Fruit fly (Drosophila melanogaster) whole organism, embryonic: Measurements from ENCODE around the gene CG1801.
A peak's percentile ranks its signal among the peaks of the same experiment; 100 is the strongest.

ENCODE experiments used
- Abd-B ChIP-seq: fragments of 200-800 bp; sonication (Bioruptor generic); optimal IDR thresholded peaks from 2 replicates; lab custom pipeline; 2018; ENCODE audit warnings: missing biosample characterization, mild to moderate bottlenecking, missing genetic modification characterization, moderate library complexity
- Antp ChIP-seq: fragments of 200-800 bp; sonication (Bioruptor generic); optimal IDR thresholded peaks from 3 replicates; lab custom pipeline; 2016; ENCODE audit warnings: missing biosample characterization, missing genetic modification characterization
- C15 ChIP-seq: fragments of 200-800 bp; sonication (Bioruptor generic); IDR thresholded peaks from 3 replicates; pipeline ENCODE4 v1.3.6; 2022; ENCODE audit warnings: missing biosample characterization, missing genetic modification characterization
- CG12236 ChIP-seq: fragments of 200-800 bp; sonication (Bioruptor generic); optimal IDR thresholded peaks from 2 replicates; lab custom pipeline; 2016; ENCODE audit warnings: missing biosample characterization, missing genetic modification characterization
- CG12391 ChIP-seq: fragments of 200-800 bp; sonication (Bioruptor generic); optimal IDR thresholded peaks from 3 replicates; lab custom pipeline; 2018; ENCODE audit warnings: missing biosample characterization, mild to moderate bottlenecking, missing genetic modification characterization, moderate library complexity
- CG14441 ChIP-seq: fragments of 200-800 bp; sonication (Bioruptor generic); IDR thresholded peaks from 2 replicates; pipeline ENCODE4 v1.3.6; 2022; ENCODE audit warnings: missing biosample characterization, missing genetic modification characterization
- CG15073 ChIP-seq: fragments of 200-800 bp; sonication (Bioruptor generic); optimal IDR thresholded peaks from 2 replicates; lab custom pipeline; 2016; ENCODE audit warnings: missing biosample characterization, missing genetic modification characterization
- CG15269 ChIP-seq: fragments of 200-800 bp; sonication (Bioruptor generic); optimal IDR thresholded peaks from 2 replicates; lab custom pipeline; 2018; ENCODE audit warnings: missing biosample characterization, mild to moderate bottlenecking, missing genetic modification characterization, moderate library complexity
- CG15479 ChIP-seq: fragments of 200-800 bp; sonication (Bioruptor generic); optimal IDR thresholded peaks from 3 replicates; lab custom pipeline; 2019; ENCODE audit warnings: missing biosample characterization, mild to moderate bottlenecking, missing genetic modification characterization, moderate library complexity
- CG15514 ChIP-seq: fragments of 200-800 bp; sonication (Bioruptor generic); optimal IDR thresholded peaks from 3 replicates; lab custom pipeline; 2017; ENCODE audit warnings: missing biosample characterization, missing genetic modification characterization, mild to moderate bottlenecking, moderate library complexity, missing genetic modification reagents
- CG17328 ChIP-seq: fragments of 200-800 bp; sonication (Bioruptor generic); IDR thresholded peaks from 2 replicates; pipeline ENCODE4 v1.3.6; 2022; ENCODE audit warnings: missing biosample characterization, missing genetic modification characterization
- CG17802 ChIP-seq: fragments of 200-800 bp; sonication (Bioruptor generic); optimal IDR thresholded peaks from 2 replicates; lab custom pipeline; 2018; ENCODE audit warnings: missing biosample characterization, mild to moderate bottlenecking, missing genetic modification characterization, moderate library complexity
- CG32532 ChIP-seq: fragments of 200-800 bp; sonication (Bioruptor generic); IDR thresholded peaks from 2 replicates; pipeline ENCODE4 v1.3.6; 2022; ENCODE audit warnings: missing biosample characterization, missing genetic modification characterization
- CG3995 ChIP-seq: fragments of 200-800 bp; sonication (Bioruptor generic); optimal IDR thresholded peaks from 3 replicates; lab custom pipeline; 2016; ENCODE audit warnings: missing biosample characterization, missing genetic modification characterization
- CG4730 ChIP-seq: fragments of 200-800 bp; sonication (Bioruptor generic); IDR thresholded peaks from 2 replicates; pipeline ENCODE4 v1.3.6; 2022; ENCODE audit warnings: missing biosample characterization, missing genetic modification characterization
- CG7928 ChIP-seq: fragments of 200-800 bp; sonication (Bioruptor generic); optimal IDR thresholded peaks from 2 replicates; lab custom pipeline; 2017; ENCODE audit warnings: missing biosample characterization, mild to moderate bottlenecking, missing genetic modification characterization
- CG9215 ChIP-seq: fragments of 200-800 bp; sonication (Bioruptor generic); IDR thresholded peaks from 2 replicates; pipeline ENCODE4 v1.3.6; 2022; ENCODE audit warnings: missing biosample characterization, missing genetic modification characterization
- Dll ChIP-seq: fragments of 200-800 bp; sonication (Bioruptor generic); IDR thresholded peaks from 4 replicates; pipeline ENCODE4 v1.3.6; 2022; ENCODE audit warnings: missing biosample characterization, missing genetic modification characterization; ENCODE audit not compliant: partially characterized antibody
- Eip74EF ChIP-seq, 2 experiments: fragments of 200-800 bp in 1 of 2; fragments of >200 bp in 1 of 2; sonication (Bioruptor generic) in 1 of 2; optimal IDR thresholded peaks; 2 replicates each; lab custom pipeline; 2017 to 2019; ENCODE audit warnings: missing biosample characterization in 2 of 2, missing genetic modification characterization in 2 of 2, mild to moderate bottlenecking in 1 of 2, moderate library complexity in 1 of 2
- NfI ChIP-seq: fragments of 200-800 bp; sonication (Bioruptor generic); optimal IDR thresholded peaks from 3 replicates; lab custom pipeline; 2018; ENCODE audit warnings: missing biosample characterization, mild to moderate bottlenecking, missing genetic modification characterization, moderate library complexity
- Scr ChIP-seq: fragments of 200-800 bp; sonication (Bioruptor generic); IDR thresholded peaks from 2 replicates; pipeline ENCODE4 v1.3.6; 2022; ENCODE audit warnings: missing biosample characterization, missing genetic modification characterization; ENCODE audit not compliant: partially characterized antibody
- Trl ChIP-seq, 3 experiments: fragments of >200 bp in 2 of 3; fragments of 200-800 bp in 1 of 3; sonication (Bioruptor generic) in 1 of 3; optimal IDR thresholded peaks; 2 replicates in 1 of 3; 3 replicates in 2 of 3; lab custom pipeline; 2016 to 2017; ENCODE audit warnings: missing biosample characterization in 1 of 3, missing genetic modification characterization in 1 of 3
- amos ChIP-seq: fragments of 200-800 bp; sonication (Bioruptor generic); IDR thresholded peaks from 2 replicates; pipeline ENCODE4 v1.3.6; 2022; ENCODE audit warnings: missing biosample characterization, missing genetic modification characterization; ENCODE audit not compliant: partially characterized antibody
- ara ChIP-seq: fragments of 200-800 bp; sonication (Bioruptor generic); IDR thresholded peaks from 2 replicates; pipeline ENCODE4 v1.3.6; 2022; ENCODE audit warnings: missing biosample characterization, missing genetic modification characterization
- bsh ChIP-seq, 2 experiments: fragments of 200-800 bp; sonication (Bioruptor generic); optimal IDR thresholded peaks; 2 replicates each; lab custom pipeline; 2017 to 2018; ENCODE audit warnings: mild to moderate bottlenecking in 2 of 2, missing biosample characterization in 2 of 2, missing genetic modification characterization in 2 of 2, moderate library complexity in 1 of 2
- crp ChIP-seq, 2 experiments: fragments of 200-800 bp; sonication (Bioruptor generic); optimal IDR thresholded peaks; 2 replicates in 1 of 2; 3 replicates in 1 of 2; lab custom pipeline; 2017; ENCODE audit warnings: missing biosample characterization in 2 of 2, missing genetic modification characterization in 2 of 2, mild to moderate bottlenecking in 1 of 2, moderate library complexity in 1 of 2
- da ChIP-seq: fragments of 200-800 bp; sonication (Bioruptor generic); optimal IDR thresholded peaks from 2 replicates; lab custom pipeline; 2016; ENCODE audit warnings: missing biosample characterization, missing genetic modification characterization
- dmrt11E ChIP-seq: fragments of 200-800 bp; sonication (Bioruptor generic); optimal IDR thresholded peaks from 3 replicates; lab custom pipeline; 2018; ENCODE audit warnings: missing biosample characterization, mild to moderate bottlenecking, missing genetic modification characterization, moderate library complexity
- fru ChIP-seq: fragments of >200 bp; optimal IDR thresholded peaks from 2 replicates; lab custom pipeline; 2017
- gcm ChIP-seq: fragments of 200-800 bp; sonication (Bioruptor generic); optimal IDR thresholded peaks from 2 replicates; lab custom pipeline; 2019; ENCODE audit warnings: missing biosample characterization, mild to moderate bottlenecking, missing genetic modification characterization, moderate library complexity
- grau ChIP-seq: fragments of 200-800 bp; optimal IDR thresholded peaks from 3 replicates; lab custom pipeline; 2019; ENCODE audit warnings: missing biosample characterization, mild to moderate bottlenecking, missing genetic modification characterization, moderate library complexity
- gsb ChIP-seq: fragments of 200-800 bp; sonication (Bioruptor generic); IDR thresholded peaks from 2 replicates; pipeline ENCODE4 v1.3.6; 2022; ENCODE audit warnings: missing biosample characterization, missing genetic modification characterization
- inv ChIP-seq: fragments of 200-800 bp; sonication (Bioruptor generic); IDR thresholded peaks from 2 replicates; pipeline ENCODE4 v1.3.6; 2022; ENCODE audit warnings: missing biosample characterization, missing genetic modification characterization; ENCODE audit not compliant: partially characterized antibody
- ken ChIP-seq: fragments of 200-800 bp; sonication (Bioruptor generic); IDR thresholded peaks from 3 replicates; pipeline ENCODE4 v1.3.6; 2022; ENCODE audit warnings: missing biosample characterization, missing genetic modification characterization
- nmo ChIP-seq: fragments of 200-800 bp; sonication (Bioruptor generic); optimal IDR thresholded peaks from 2 replicates; lab custom pipeline; 2018; ENCODE audit warnings: missing biosample characterization, mild to moderate bottlenecking, missing genetic modification characterization, moderate library complexity
- pnt ChIP-seq: fragments of 200-800 bp; sonication (Bioruptor generic); optimal IDR thresholded peaks from 3 replicates; lab custom pipeline; 2016; ENCODE audit warnings: missing biosample characterization, missing genetic modification characterization
- prd ChIP-seq, 3 experiments: fragments of >200 bp in 2 of 3; fragments of 200-800 bp in 1 of 3; sonication (Bioruptor generic) in 1 of 3; optimal IDR thresholded peaks in 2 of 3; IDR thresholded peaks in 1 of 3; 2 replicates in 2 of 3; 3 replicates in 1 of 3; pipeline versions ENCODE4 v1.3.6 to Lab custom; 2017 to 2022; ENCODE audit warnings: missing biosample characterization in 1 of 3, missing genetic modification characterization in 1 of 3
- salm ChIP-seq: fragments of 200-800 bp; sonication (Bioruptor generic); optimal IDR thresholded peaks from 2 replicates; lab custom pipeline; 2018; ENCODE audit warnings: missing biosample characterization, mild to moderate bottlenecking, missing genetic modification characterization
- sens-2 ChIP-seq: fragments of 200-800 bp; sonication (Bioruptor generic); IDR thresholded peaks from 2 replicates; pipeline ENCODE4 v1.3.6; 2022; ENCODE audit warnings: missing biosample characterization, missing genetic modification characterization
- seq ChIP-seq: fragments of 200-800 bp; sonication (Bioruptor generic); IDR thresholded peaks from 2 replicates; pipeline ENCODE4 v1.3.6; 2022; ENCODE audit warnings: missing biosample characterization, missing genetic modification characterization
- sima ChIP-seq: fragments of 200-800 bp; sonication (Bioruptor generic); optimal IDR thresholded peaks from 2 replicates; lab custom pipeline; 2016; ENCODE audit warnings: missing biosample characterization, missing genetic modification characterization
- tin ChIP-seq: fragments of 200-800 bp; sonication (Bioruptor generic); optimal IDR thresholded peaks from 3 replicates; lab custom pipeline; 2016; ENCODE audit warnings: missing biosample characterization, missing genetic modification characterization
- tna ChIP-seq: fragments of 200-800 bp; sonication (Bioruptor generic); IDR thresholded peaks from 2 replicates; pipeline ENCODE4 v1.3.6; 2022; ENCODE audit warnings: missing biosample characterization, missing genetic modification characterization; ENCODE audit not compliant: partially characterized antibody
- unc-4 ChIP-seq: fragments of 200-800 bp; sonication (Bioruptor generic); IDR thresholded peaks from 2 replicates; pipeline ENCODE4 v1.3.6; 2022; ENCODE audit warnings: missing biosample characterization, missing genetic modification characterization; ENCODE audit not compliant: partially characterized antibody
- wek ChIP-seq: fragments of 200-800 bp; sonication (Bioruptor generic); optimal IDR thresholded peaks from 3 replicates; lab custom pipeline; 2018; ENCODE audit warnings: missing biosample characterization, mild to moderate bottlenecking, missing genetic modification characterization, moderate library complexity
- z ChIP-seq: fragments of 200-800 bp; sonication (Bioruptor generic); IDR thresholded peaks from 3 replicates; pipeline ENCODE4 v1.3.6; 2022; ENCODE audit warnings: missing biosample characterization, missing genetic modification characterization
- zen ChIP-seq: fragments of 200-800 bp; sonication (Bioruptor generic); optimal IDR thresholded peaks from 3 replicates; lab custom pipeline; 2018; ENCODE audit warnings: missing biosample characterization, mild to moderate bottlenecking, missing genetic modification characterization, moderate library complexity

The CG1801 gene

dm6 chrX:21323933-21324688, 6.8 kb upstream of the CG1801 start, which contains the start of the genes Dd and CG1486 (continued):
- TF ChIP-seq CG32532: no peak
- TF ChIP-seq bsh (GFP tag; optimal IDR thresholded peaks at IDR 0.05; lab: Kevin White, UChicago): peak in 1 of 2 experiments; percentile 59
- no peak for TF ChIP-seq sima (GFP tag; lab: Kevin White, UChicago)
- TF ChIP-seq CG7928 (GFP tag; lab: Kevin White, UChicago): no peak
- peak; percentile 9 for TF ChIP-seq pnt (GFP tag; lab: Kevin White, UChicago)
- TF ChIP-seq sens-2 (GFP tag; lab: Robert Waterston, UW): no peak
- peak; percentile 29 for TF ChIP-seq grau (tag; lab: Kevin White, UChicago)
- no peak for TF ChIP-seq gsb (GFP tag; lab: Robert Waterston, UW)
- TF ChIP-seq salm (tag; lab: Kevin White, UChicago): no peak
- TF ChIP-seq CG14441 (GFP tag; lab: Robert Waterston, UW): no peak
- TF ChIP-seq unc-4 (GFP tag; lab: Robert Waterston, UW): peak; percentile 83
- TF ChIP-seq CG3995: peak; percentile 76
- no peak for TF ChIP-seq CG17802 (tag; lab: Kevin White, UChicago)
- no peak for TF ChIP-seq z (GFP tag; lab: Robert Waterston, UW)
- TF ChIP-seq da (GFP tag; lab: Kevin White, UChicago): no peak
- TF ChIP-seq fru: no peak
- TF ChIP-seq CG15514 (GFP tag; lab: Kevin White, UChicago): peak; percentile 63
- TF ChIP-seq ken (GFP tag; lab: Robert Waterston, UW): no peak
- TF ChIP-seq C15 (GFP tag; lab: Robert Waterston, UW): no peak
- TF ChIP-seq CG12236 (GFP tag; lab: Kevin White, UChicago): no peak
- TF ChIP-seq NfI (GFP tag; lab: Kevin White, UChicago): no peak
- no peak for TF ChIP-seq CG17328 (GFP tag; lab: Robert Waterston, UW)
- peak; percentile 73 for TF ChIP-seq tna (GFP tag; lab: Robert Waterston, UW)
- TF ChIP-seq dmrt11E: peak; percentile 9
- peak; percentile 91 for TF ChIP-seq Scr
- TF ChIP-seq Antp (GFP tag; lab: Kevin White, UChicago): peak; percentile 6
- TF ChIP-seq gcm (GFP tag; lab: Kevin White, UChicago): no peak
- no peak for TF ChIP-seq tin
- no peak for TF ChIP-seq zen
- TF ChIP-seq CG4730 (GFP tag; lab: Robert Waterston, UW): no peak
- TF ChIP-seq seq (GFP tag; lab: Robert Waterston, UW): no peak
- TF ChIP-seq CG15073 (GFP tag; lab: Kevin White, UChicago): no peak
- TF ChIP-seq crp (GFP tag; optimal IDR thresholded peaks at IDR 0.05; lab: Kevin White, UChicago): peak in 1 of 2 experiments; percentile 14
- TF ChIP-seq Dll (GFP tag; lab: Robert Waterston, UW): peak; percentile 86
- peak; percentile 89 for TF ChIP-seq inv (GFP tag; lab: Robert Waterston, UW)
- TF ChIP-seq wek (GFP tag; lab: Kevin White, UChicago): no peak
- TF ChIP-seq Trl (optimal IDR thresholded peaks at IDR 0.05; lab: Kevin White, UChicago): peak in 1 of 2 experiments; percentile 39
- TF ChIP-seq Trl (GFP tag; optimal IDR thresholded peaks at IDR 0.05; lab: Kevin White, UChicago): no peak
- TF ChIP-seq CG9215: no peak
- no peak for TF ChIP-seq ara (GFP tag; lab: Robert Waterston, UW)
- no peak for TF ChIP-seq Eip74EF (GFP tag; optimal IDR thresholded peaks at IDR 0.05; lab: Kevin White, UChicago)
- no peak for TF ChIP-seq prd (optimal IDR thresholded peaks at IDR 0.05; lab: Kevin White, UChicago)
- no peak for TF ChIP-seq prd (GFP tag; IDR thresholded peaks at IDR 0.05; lab: Robert Waterston, UW)
- no peak for TF ChIP-seq CG15479 (GFP tag; lab: Kevin White, UChicago)
- TF ChIP-seq CG12391 (tag; lab: Kevin White, UChicago): peak; percentile 24
- TF ChIP-seq Abd-B: peak; percentile 26
- peak; percentile 76 for TF ChIP-seq nmo
- TF ChIP-seq CG15269 (tag; lab: Kevin White, UChicago): no peak
- TF ChIP-seq amos (GFP tag; lab: Robert Waterston, UW): peak; percentile 93
